Fruit fly (Drosophila melanogaster): ENCODE results near the gene CG6441.

- TF ChIP-seq psq (optimal IDR thresholded peaks at IDR 0.05) (no peak), h (optimal IDR thresholded peaks at IDR 0.05) (no peak), ttk (optimal IDR thresholded peaks at IDR 0.05) (no peak), Sin3A (optimal IDR thresholded peaks at IDR 0.05) (no peak), Myc (optimal IDR thresholded peaks at IDR 0.05) (no peak)
Observed at dm6 chr2L:7466304-7466703, 8.2 kb upstream of the CG6441 start, which contains the start of gene CG6055.

Data from Kc167 (cell line).